Fruit fly (Drosophila melanogaster) whole organism, prepupa: ENCODE measurements around the gene ATPsynGL.

Source experiments
- CG1621 ChIP-seq: fragments of 200-800 bp; sonication (Bioruptor generic); optimal IDR thresholded peaks from 3 replicates; lab custom pipeline; 2018; ENCODE audit warnings: missing biosample characterization, mild to moderate bottlenecking, missing genetic modification characterization
- Ets96B ChIP-seq: fragments of 200-800 bp; optimal IDR thresholded peaks from 2 replicates; lab custom pipeline; 2019; ENCODE audit warnings: missing biosample characterization, mild to moderate bottlenecking, missing genetic modification characterization, moderate library complexity
- Hr39 ChIP-seq: fragments of 200-800 bp; sonication (Bioruptor generic); optimal IDR thresholded peaks from 2 replicates; lab custom pipeline; 2016; ENCODE audit warnings: missing biosample characterization, missing genetic modification characterization
- Lpt ChIP-seq: fragments of 200-800 bp; sonication (Bioruptor generic); optimal IDR thresholded peaks from 3 replicates; lab custom pipeline; 2016; ENCODE audit warnings: missing biosample characterization, missing genetic modification characterization
- Smox ChIP-seq: fragments of 200-800 bp; sonication (Bioruptor generic); optimal IDR thresholded peaks from 3 replicates; lab custom pipeline; 2016; ENCODE audit warnings: missing biosample characterization, missing genetic modification characterization
- fkh ChIP-seq: fragments of 200-800 bp; sonication (Bioruptor generic); optimal IDR thresholded peaks from 3 replicates; lab custom pipeline; 2017; ENCODE audit warnings: missing biosample characterization, mild to moderate bottlenecking, missing genetic modification characterization, moderate library complexity
- net ChIP-seq: fragments of 200-800 bp; sonication (Bioruptor generic); optimal IDR thresholded peaks from 3 replicates; lab custom pipeline; 2016; ENCODE audit warnings: missing biosample characterization, missing genetic modification characterization
- salr ChIP-seq, 2 experiments: fragments of 200-800 bp; sonication (Bioruptor generic); optimal IDR thresholded peaks; 3 replicates each; lab custom pipeline; 2016 to 2018; ENCODE audit warnings: missing biosample characterization in 2 of 2, missing genetic modification characterization in 2 of 2, mild to moderate bottlenecking in 1 of 2

dm6 chr2L:7711034-7711685, 35.9 kb upstream of the ATPsynGL start:
- TF ChIP-seq Ets96B (tag; lab: Kevin White, UChicago) (no peak), CG1621 (tag; lab: Kevin White, UChicago) (no peak), Hr39 (GFP tag; lab: Kevin White, UChicago) (no peak), net (GFP tag; lab: Kevin White, UChicago) (no peak), Lpt (no peak), salr (GFP tag; optimal IDR thresholded peaks at IDR 0.05; lab: Kevin White, UChicago) (no peak), Smox (GFP tag; lab: Kevin White, UChicago) (no peak), fkh (GFP tag; lab: Kevin White, UChicago) (no peak)
